Fruit fly (Drosophila melanogaster) whole organism, adult: ENCODE results near the gene klar.

Experiments used
- CG12768 ChIP-seq: fragments of 200-800 bp; sonication (Bioruptor generic); optimal IDR thresholded peaks from 2 replicates; lab custom pipeline; 2017; ENCODE audit warnings: missing biosample characterization, missing genetic modification characterization, mild to moderate bottlenecking, moderate library complexity, missing genetic modification reagents
- CG33017 ChIP-seq: fragments of 200-800 bp; sonication (Bioruptor generic); optimal IDR thresholded peaks from 2 replicates; lab custom pipeline; 2018; ENCODE audit warnings: missing biosample characterization, mild to moderate bottlenecking, missing genetic modification characterization, moderate library complexity
- CG7045 ChIP-seq: fragments of 200-800 bp; sonication (Bioruptor generic); optimal IDR thresholded peaks from 2 replicates; lab custom pipeline; 2017; ENCODE audit warnings: missing biosample characterization, mild to moderate bottlenecking, missing genetic modification characterization
- bab1 ChIP-seq: fragments of 200-800 bp; sonication (Bioruptor generic); optimal IDR thresholded peaks from 3 replicates; lab custom pipeline; 2019; ENCODE audit warnings: missing biosample characterization, mild to moderate bottlenecking, missing genetic modification characterization, moderate library complexity
- toe ChIP-seq: fragments of 200-800 bp; sonication (Bioruptor generic); optimal IDR thresholded peaks from 2 replicates; lab custom pipeline; 2016; ENCODE audit warnings: missing biosample characterization, missing genetic modification characterization

DNA sequence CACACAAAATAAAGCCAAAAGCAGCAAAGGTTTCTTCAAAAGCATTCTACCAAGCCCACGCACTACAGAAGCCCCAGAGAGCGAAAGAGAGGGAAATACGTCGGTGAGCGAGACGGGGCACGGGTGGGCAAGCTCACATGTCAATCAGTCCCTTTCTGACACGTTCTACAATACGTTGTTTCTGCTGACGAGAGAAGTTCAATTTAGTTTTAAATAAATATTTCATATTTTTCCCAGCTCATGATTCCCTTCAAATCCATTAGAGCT lies 10.3 kb upstream of the klar start:
- TF ChIP-seq bab1 (GFP tag; lab: Kevin White, UChicago) (no peak), toe (no peak), CG12768 (no peak), CG7045 (GFP tag; lab: Kevin White, UChicago) (no peak), CG33017 (tag; lab: Kevin White, UChicago) (no peak)
